Worm (Caenorhabditis elegans): ENCODE measurements around the gene gad-1.

gad-1 gene

DNA sequence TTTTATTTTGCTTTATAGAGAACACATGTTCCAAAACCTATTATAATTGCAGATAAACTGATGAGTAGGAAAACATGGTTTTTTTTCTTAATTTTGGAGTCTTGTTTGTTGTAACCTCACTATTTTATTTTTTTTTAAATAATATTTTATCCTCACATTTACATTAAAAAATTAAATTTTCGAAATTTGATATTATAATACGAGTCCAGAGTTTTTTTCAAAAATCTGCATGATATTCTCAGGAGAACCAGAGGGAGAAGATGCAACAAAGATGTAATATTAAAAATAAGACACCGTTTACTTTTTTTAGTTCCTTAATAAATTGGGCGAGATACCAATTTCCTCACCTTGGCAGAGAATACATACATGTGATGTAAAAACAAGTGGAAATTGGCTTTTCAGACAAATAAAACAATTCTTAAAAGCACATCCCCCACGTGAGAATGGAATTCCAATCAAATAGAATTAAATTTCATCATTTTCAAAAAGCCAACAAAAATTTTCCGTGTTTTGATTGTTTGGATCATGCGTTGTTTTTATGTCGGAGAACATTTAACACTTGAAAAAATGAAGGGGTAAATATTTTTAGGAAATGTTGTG, 47.5 kb downstream of the gad-1 start:
- TF ChIP-seq snpc-4 (tag; optimal IDR thresholded peaks at IDR 0.05) = no peak
- no peak for TF ChIP-seq snu-23 (GFP tag; optimal IDR thresholded peaks at IDR 0.05)
